Worm (Caenorhabditis elegans): ENCODE measurements around the gene C04E12.4.

DNA sequence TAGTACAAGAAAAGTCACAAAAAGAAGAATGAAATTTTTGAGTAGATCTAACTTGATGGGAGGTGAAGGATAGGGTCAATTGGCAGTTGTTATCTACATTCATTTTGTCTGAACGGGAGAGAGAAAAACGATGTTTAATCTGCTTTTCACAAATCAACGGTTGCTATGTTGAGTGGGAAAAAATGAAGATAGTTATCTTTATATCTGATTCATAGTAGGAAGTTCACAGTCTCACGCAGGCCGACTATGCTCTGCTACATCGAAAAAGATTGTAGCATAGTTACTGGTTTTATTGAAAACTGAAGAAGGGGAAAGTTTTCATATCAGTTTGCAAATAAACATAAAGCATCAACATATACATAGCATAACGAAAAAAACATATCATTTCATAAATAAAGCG lies 7.0 kb upstream of the C04E12.4 start:
- TF ChIP-seq ceh-16 (tag; optimal IDR thresholded peaks at IDR 0.05) (no peak), peb-1 (tag; optimal IDR thresholded peaks at IDR 0.05) (no peak), nhr-11 (tag; optimal IDR thresholded peaks at IDR 0.05) (no peak), Y55F3AM.14 (GFP tag; optimal IDR thresholded peaks at IDR 0.05) (no peak), snpc-4 (tag; optimal IDR thresholded peaks at IDR 0.05) (no peak)

All from whole organism, L2 larva.